Worm (Caenorhabditis elegans) whole organism, early embryonic: Measurements from ENCODE around the gene ZK616.3.

Source experiments
- B0310.2 ChIP-seq: sonication (generic microtip); optimal IDR thresholded peaks from 2 replicates; lab custom pipeline; 2016; ENCODE audit warnings: mild to moderate bottlenecking, missing genetic modification characterization, missing compliant biosample characterization
- F13C5.2 ChIP-seq: sonication (generic microtip); optimal IDR thresholded peaks from 2 replicates; lab custom pipeline; 2017; ENCODE audit warnings: mild to moderate bottlenecking, missing genetic modification characterization, inconsistent platforms, missing compliant biosample characterization
- aly-1 ChIP-seq: sonication (generic microtip); optimal IDR thresholded peaks from 2 replicates; lab custom pipeline; 2016; ENCODE audit warnings: missing genetic modification characterization, missing compliant biosample characterization
- ama-1 ChIP-seq: fragments of 150-350 bp; optimal IDR thresholded peaks from 2 replicates; lab custom pipeline; 2014
- ceh-13 ChIP-seq: fragments of 200-800 bp; sonication (Bioruptor generic); optimal IDR thresholded peaks from 2 replicates; lab custom pipeline; 2018; ENCODE audit warnings: mild to moderate bottlenecking, missing genetic modification characterization, missing compliant biosample characterization
- ceh-36 ChIP-seq: sonication (generic microtip); optimal IDR thresholded peaks from 2 replicates; lab custom pipeline; 2016; ENCODE audit warnings: missing genetic modification characterization, inconsistent platforms, missing compliant biosample characterization
- flt-1 ChIP-seq: fragments of 200-800 bp; sonication (Bioruptor generic); IDR thresholded peaks from 2 replicates; pipeline ENCODE4 v1.3.6; 2022; ENCODE audit warnings: missing genetic modification characterization, missing compliant biosample characterization
- hmbx-1 ChIP-seq: sonication (generic microtip); optimal IDR thresholded peaks from 2 replicates; lab custom pipeline; 2016; ENCODE audit warnings: mild to moderate bottlenecking, missing genetic modification characterization, missing compliant biosample characterization
- hmg-4 ChIP-seq: fragments of 200-800 bp; sonication (Bioruptor generic); optimal IDR thresholded peaks from 2 replicates; lab custom pipeline; 2018; ENCODE audit warnings: mild to moderate bottlenecking, missing genetic modification characterization, missing compliant biosample characterization
- scrt-1 ChIP-seq: fragments of 200-800 bp; sonication (Bioruptor generic); IDR thresholded peaks from 2 replicates; pipeline ENCODE4 v1.3.6; 2022; ENCODE audit warnings: missing genetic modification characterization, missing compliant biosample characterization
- sea-1 ChIP-seq: fragments of 200-800 bp; sonication (Bioruptor generic); conservative IDR thresholded peaks from 2 replicates; pipeline ENCODE4 v1.3.6; 2022; ENCODE audit warnings: missing genetic modification characterization, missing compliant biosample characterization
- tbx-11 ChIP-seq: fragments of 200-800 bp; sonication (Bioruptor generic); IDR thresholded peaks from 2 replicates; pipeline ENCODE4 v1.3.6; 2022; ENCODE audit warnings: missing genetic modification characterization, missing compliant biosample characterization

DNA sequence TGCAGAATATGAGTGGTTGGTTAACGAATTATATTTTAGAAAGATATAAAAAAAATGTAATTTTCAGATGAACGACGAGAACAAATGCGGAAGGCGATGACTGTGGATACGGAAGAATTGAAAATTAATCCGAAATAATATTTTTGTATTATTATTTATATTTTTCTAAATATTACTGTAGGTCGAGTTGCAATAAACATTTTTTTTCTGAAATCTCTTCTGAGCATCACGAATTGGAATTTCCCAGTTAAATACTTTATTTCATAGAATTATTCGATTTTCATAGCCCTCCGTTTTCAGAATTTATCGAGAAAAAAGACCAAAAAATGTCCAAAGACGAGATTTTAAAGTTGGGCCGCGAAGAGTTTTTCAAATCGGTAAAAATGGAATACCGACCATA lies 670 bp downstream of the ZK616.3 start, which contains the start of gene ZK616.2:
- TF ChIP-seq ama-1 (lab: Kevin White, UChicago) = no peak
- TF ChIP-seq hmbx-1 (tag; lab: Kevin White, UChicago) = no peak
- TF ChIP-seq aly-1 = no peak
- no peak for TF ChIP-seq tbx-11 (GFP tag; lab: Robert Waterston, UW)
- TF ChIP-seq B0310.2 (tag; lab: Kevin White, UChicago) = no peak
- no peak for TF ChIP-seq hmg-4 (GFP tag; lab: Kevin White, UChicago)
- no peak for TF ChIP-seq sea-1
- no peak for TF ChIP-seq F13C5.2 (tag; lab: Kevin White, UChicago)
- TF ChIP-seq flt-1 (GFP tag; lab: Robert Waterston, UW) = no peak
- no peak for TF ChIP-seq ceh-36 (tag; lab: Kevin White, UChicago)
- no peak for TF ChIP-seq ceh-13 (GFP tag; lab: Kevin White, UChicago)
- no peak for TF ChIP-seq scrt-1 (GFP tag; lab: Robert Waterston, UW)
